Fruit fly (Drosophila melanogaster): ENCODE data around the gene CG32266.
A peak's percentile ranks its signal among the peaks of the same experiment; 100 is the strongest.

The CG32266 gene

dm6 chr3L:3773317-3773716, 17.3 kb upstream of the CG32266 start:
- no peak for TF ChIP-seq Vsx2 (GFP tag; optimal IDR thresholded peaks at IDR 0.05; ENCODE audit: partially characterized antibody)
- TF ChIP-seq dsf (GFP tag; optimal IDR thresholded peaks at IDR 0.05; ENCODE audit: borderline replicate concordance), result no peak
- no peak for TF ChIP-seq HLH106 (tag; optimal IDR thresholded peaks at IDR 0.05)
- TF ChIP-seq br (GFP tag; optimal IDR thresholded peaks at IDR 0.05), result no peak
- TF ChIP-seq ey (GFP tag; optimal IDR thresholded peaks at IDR 0.05), result no peak
- no peak for TF ChIP-seq foxo (GFP tag; optimal IDR thresholded peaks at IDR 0.05)
- no peak for TF ChIP-seq CrebA (GFP tag; optimal IDR thresholded peaks at IDR 0.05; ENCODE audit: borderline replicate concordance)
- no peak for TF ChIP-seq Jra (GFP tag; optimal IDR thresholded peaks at IDR 0.05)
- no peak for TF ChIP-seq Mio (GFP tag; optimal IDR thresholded peaks at IDR 0.05)
- TF ChIP-seq usp (GFP tag; optimal IDR thresholded peaks at IDR 0.05), result no peak
- no peak for TF ChIP-seq brk (GFP tag; optimal IDR thresholded peaks at IDR 0.05)
- no peak for TF ChIP-seq N (GFP tag; optimal IDR thresholded peaks at IDR 0.05)
- no peak for TF ChIP-seq Sp1 (GFP tag; optimal IDR thresholded peaks at IDR 0.05)
- TF ChIP-seq lola (GFP tag; optimal IDR thresholded peaks at IDR 0.05), result no peak

DNA sequence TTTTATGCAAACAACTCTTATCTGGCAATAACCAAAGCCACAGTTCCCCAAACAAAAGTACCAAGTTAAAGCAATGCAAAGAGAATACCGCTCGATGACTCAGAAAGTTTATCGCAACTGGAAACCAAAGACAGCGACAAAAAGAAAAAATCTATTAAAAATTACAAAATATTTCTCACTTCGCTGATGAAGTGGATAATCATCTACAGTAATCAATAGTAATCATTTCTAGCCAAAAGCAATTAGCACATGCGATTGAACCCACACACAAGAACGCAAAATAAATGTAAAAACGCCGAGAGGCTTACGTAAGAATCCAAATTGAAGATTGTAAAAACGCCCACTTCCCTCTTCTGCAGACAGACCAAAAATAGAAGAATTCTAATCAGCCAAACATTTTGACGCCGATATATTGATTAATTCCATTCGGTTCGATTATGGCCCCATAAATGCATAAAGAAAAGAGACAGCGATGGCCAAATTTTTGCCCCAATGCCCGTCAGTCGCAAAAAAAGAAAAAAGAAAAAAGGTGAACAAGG, 14.0 kb upstream of the CG32266 start:
- TF ChIP-seq CrebA (GFP tag; optimal IDR thresholded peaks at IDR 0.05; ENCODE audit: borderline replicate concordance), result peak; percentile 46
- TF ChIP-seq Sp1 (GFP tag; optimal IDR thresholded peaks at IDR 0.05), result peak; percentile 0
- no peak for TF ChIP-seq CG32264 (GFP tag; optimal IDR thresholded peaks at IDR 0.05)

- TF ChIP-seq CG9705 (GFP tag; optimal IDR thresholded peaks at IDR 0.05) (no peak), Vsx2 (GFP tag; optimal IDR thresholded peaks at IDR 0.05; ENCODE audit: partially characterized antibody) (no peak), Hr78 (GFP tag; optimal IDR thresholded peaks at IDR 0.05) (no peak), HLH106 (tag; optimal IDR thresholded peaks at IDR 0.05) (peak; percentile 62), pan (optimal IDR thresholded peaks at IDR 0.05) (no peak), N (GFP tag; optimal IDR thresholded peaks at IDR 0.05) (no peak), sage (GFP tag; optimal IDR thresholded peaks at IDR 0.05) (no peak), CrebA (GFP tag; optimal IDR thresholded peaks at IDR 0.05; ENCODE audit: borderline replicate concordance) (no peak), Hnf4 (GFP tag; optimal IDR thresholded peaks at IDR 0.05) (no peak), rgr (GFP tag; optimal IDR thresholded peaks at IDR 0.05) (peak; percentile 3), h (GFP tag; optimal IDR thresholded peaks at IDR 0.05) (no peak), psq (GFP tag; optimal IDR thresholded peaks at IDR 0.05) (peak; percentile 14), dmrt93B (GFP tag; optimal IDR thresholded peaks at IDR 0.05) (peak; percentile 41), CG32264 (GFP tag; optimal IDR thresholded peaks at IDR 0.05) (no peak), jim (GFP tag; optimal IDR thresholded peaks at IDR 0.05) (no peak), Dfd (GFP tag; optimal IDR thresholded peaks at IDR 0.05) (no peak), ey (GFP tag; optimal IDR thresholded peaks at IDR 0.05) (peak; percentile 35), Sp1 (GFP tag; optimal IDR thresholded peaks at IDR 0.05) (no peak), br (GFP tag; optimal IDR thresholded peaks at IDR 0.05) (no peak), Jra (GFP tag; optimal IDR thresholded peaks at IDR 0.05) (no peak)
Measured at dm6 chr3L:3778463-3778862, 12.1 kb upstream of the CG32266 start.

DNA sequence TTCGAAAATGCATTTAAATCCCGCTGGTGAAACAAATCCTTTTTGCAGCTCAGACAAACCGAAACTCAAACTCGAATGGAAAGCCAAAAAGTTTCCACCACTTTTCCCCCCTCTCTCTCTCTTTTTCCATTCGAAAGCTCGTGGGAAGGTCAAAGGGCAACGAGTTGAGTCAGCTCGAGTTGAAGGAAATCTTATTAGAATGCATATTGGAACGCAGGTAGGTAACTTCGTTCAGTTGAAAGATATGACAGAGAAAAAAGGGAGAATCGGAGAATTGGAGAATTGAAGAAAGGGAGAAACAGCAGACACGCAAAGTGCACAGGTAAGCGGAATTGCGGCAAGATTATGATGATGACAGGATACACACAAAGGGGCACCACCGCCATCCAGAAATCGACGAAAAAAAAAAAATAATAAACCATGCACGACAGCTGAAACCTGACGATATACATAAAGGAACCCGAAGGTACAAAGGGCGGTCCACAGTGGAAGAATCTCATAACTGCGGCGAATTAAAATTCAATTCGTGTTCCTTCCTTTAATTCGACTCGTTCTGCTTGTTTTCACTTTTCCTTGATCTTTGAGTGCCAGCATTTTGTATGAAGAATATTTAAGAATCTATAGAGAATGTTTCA, 7.9 kb upstream of the CG32266 start:
- peak; percentile 92 for TF ChIP-seq psq (GFP tag; optimal IDR thresholded peaks at IDR 0.05)
- TF ChIP-seq pan (optimal IDR thresholded peaks at IDR 0.05), result no peak
- TF ChIP-seq tai (GFP tag; optimal IDR thresholded peaks at IDR 0.05), result no peak
- peak; percentile 19 for TF ChIP-seq Hnf4 (GFP tag; optimal IDR thresholded peaks at IDR 0.05)

- TF ChIP-seq N (GFP tag; optimal IDR thresholded peaks at IDR 0.05) (no peak), Dfd (GFP tag; optimal IDR thresholded peaks at IDR 0.05) (peak; percentile 12)
Measured at dm6 chr3L:3783436-3783835, 7.2 kb upstream of the CG32266 start.

- TF ChIP-seq Sp1 (GFP tag; optimal IDR thresholded peaks at IDR 0.05) (no peak), Dfd (GFP tag; optimal IDR thresholded peaks at IDR 0.05) (no peak), dsf (GFP tag; optimal IDR thresholded peaks at IDR 0.05; ENCODE audit: borderline replicate concordance) (no peak), OdsH (GFP tag; optimal IDR thresholded peaks at IDR 0.05) (no peak), Hr78 (GFP tag; optimal IDR thresholded peaks at IDR 0.05) (no peak), brk (GFP tag; optimal IDR thresholded peaks at IDR 0.05) (no peak), woc (GFP tag; optimal IDR thresholded peaks at IDR 0.05) (no peak)
Measured at dm6 chr3L:3784001-3784400, 6.6 kb upstream of the CG32266 start.

All from whole organism, wandering third instar larva.